Worm (Caenorhabditis elegans): ENCODE results near the gene sco-1.

Gene sco-1

DNA sequence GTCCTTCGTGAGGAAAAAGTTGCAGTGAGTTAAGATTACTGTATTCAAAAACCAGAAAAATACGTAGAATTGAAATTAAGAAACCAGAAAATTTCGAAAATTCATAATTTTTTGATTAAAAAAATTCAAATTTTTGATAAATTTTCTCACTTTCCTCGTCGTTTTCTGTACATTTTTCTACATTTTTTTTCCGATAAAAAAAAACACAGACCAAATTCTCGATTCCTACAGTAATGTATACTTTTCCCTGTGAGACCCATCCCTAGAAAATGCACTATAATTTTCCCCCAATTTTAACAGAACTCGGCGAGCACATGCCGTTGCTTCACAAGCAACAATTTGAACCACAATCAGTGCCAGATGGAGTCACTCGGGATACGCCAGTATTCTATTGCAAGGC lies 40.4 kb downstream of the sco-1 start, which contains the start of gene athp-2:
Gene athp-2 (plus strand): TSS at position 301 of the 400 bp plus-strand sequence.
- no peak for TF ChIP-seq jun-1 (tag; optimal IDR thresholded peaks at IDR 0.05)
- no peak for TF ChIP-seq unc-62 (GFP tag; optimal IDR thresholded peaks at IDR 0.05)
- no peak for TF ChIP-seq fkh-2 (tag; optimal IDR thresholded peaks at IDR 0.05)
- no peak for TF ChIP-seq nhr-237 (tag; optimal IDR thresholded peaks at IDR 0.05)
- no peak for TF ChIP-seq pqm-1 (tag; optimal IDR thresholded peaks at IDR 0.05)
- TF ChIP-seq nhr-67 (tag; optimal IDR thresholded peaks at IDR 0.05) = no peak
- no peak for TF ChIP-seq R02D3.7 (tag; optimal IDR thresholded peaks at IDR 0.05)
- no peak for TF ChIP-seq lin-15B (tag; optimal IDR thresholded peaks at IDR 0.05)
- TF ChIP-seq skn-1 (tag; optimal IDR thresholded peaks at IDR 0.05) = no peak
- TF ChIP-seq lin-39 (tag; optimal IDR thresholded peaks at IDR 0.05) = no peak

DNA sequence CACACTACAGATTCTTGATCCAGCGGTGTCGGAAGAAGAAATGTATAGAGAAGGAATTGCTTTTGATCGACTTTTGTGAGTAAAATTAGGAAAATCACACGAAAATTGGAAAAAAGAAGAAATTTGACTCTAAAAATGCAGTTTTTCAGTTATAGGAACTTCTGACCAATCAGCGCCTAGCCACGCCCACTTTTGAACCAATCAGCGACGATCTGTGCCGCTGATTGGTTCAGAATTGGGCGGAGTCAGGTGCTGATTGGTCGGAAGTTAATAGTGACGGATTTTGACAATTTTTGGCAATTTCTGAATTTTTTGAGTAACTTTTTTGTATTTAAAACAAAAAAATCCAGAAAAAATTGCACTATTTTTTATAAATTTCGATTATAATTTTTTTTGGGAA lies 42.0 kb downstream of the sco-1 start:
- TF ChIP-seq nfya-1 (tag; optimal IDR thresholded peaks at IDR 0.05; ENCODE audit: insufficient read depth) (peak; percentile 99), ceh-16 (tag; optimal IDR thresholded peaks at IDR 0.05) (no peak)

DNA sequence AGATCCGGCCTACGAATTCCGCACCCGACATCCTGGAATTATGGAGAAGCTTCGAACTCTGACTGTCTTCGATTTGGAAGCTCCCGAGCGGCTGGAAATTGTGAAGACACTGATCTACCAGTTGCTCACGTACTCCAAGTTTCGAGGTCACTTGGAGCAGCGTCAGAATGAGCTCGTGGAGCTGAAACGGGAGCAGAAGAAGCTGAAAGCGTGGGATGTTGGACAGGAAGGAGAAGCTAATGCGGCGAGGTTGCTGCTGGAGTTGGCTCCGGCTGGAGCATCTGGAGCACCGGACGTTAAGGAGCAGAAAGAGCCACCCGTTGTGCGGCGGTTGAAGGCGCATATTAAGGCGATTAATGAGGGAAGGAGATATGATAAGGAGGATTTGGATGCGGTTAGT lies 44.9 kb downstream of the sco-1 start:
- TF ChIP-seq ztf-11 (tag; optimal IDR thresholded peaks at IDR 0.05) (no peak), fkh-10 (GFP tag; optimal IDR thresholded peaks at IDR 0.05) (no peak), mml-1 (tag; optimal IDR thresholded peaks at IDR 0.05) (no peak)
